Fruit fly (Drosophila melanogaster): ENCODE results near the gene CG43779.

CG43779 gene

dm6 chr2L:13306655-13307054, at the start of gene CG43779:
CG43779 (minus strand) TSS chr2L:13306755.
- TF ChIP-seq Eip78C (GFP tag) (no peak), CG31627 (GFP tag; optimal IDR thresholded peaks at IDR 0.05) (no peak), CG4318 (GFP tag; optimal IDR thresholded peaks at IDR 0.05) (no peak), CG1621 (tag; optimal IDR thresholded peaks at IDR 0.05) (no peak), Ets21C (GFP tag; optimal IDR thresholded peaks at IDR 0.05) (no peak), CG16779 (tag; optimal IDR thresholded peaks at IDR 0.05) (no peak), lz (GFP tag; optimal IDR thresholded peaks at IDR 0.05) (no peak), Sox14 (GFP tag; optimal IDR thresholded peaks at IDR 0.05) (no peak), CG3032 (tag; optimal IDR thresholded peaks at IDR 0.05) (no peak), CG6792 (GFP tag; optimal IDR thresholded peaks at IDR 0.05) (no peak), Hr4 (GFP tag; optimal IDR thresholded peaks at IDR 0.05) (no peak), CG34406 (GFP tag; optimal IDR thresholded peaks at IDR 0.05) (no peak)

dm6 chr2L:13354580-13355347, 48.2 kb upstream of the CG43779 start, which contains the start of gene CG9395:
CG9395 (minus strand) TSS chr2L:13355073.
- TF ChIP-seq CG11902 (GFP tag; optimal IDR thresholded peaks at IDR 0.05) (no peak), Blimp-1 (GFP tag; optimal IDR thresholded peaks at IDR 0.05) (no peak), CG7368 (GFP tag; optimal IDR thresholded peaks at IDR 0.05) (no peak), Ets21C (GFP tag; optimal IDR thresholded peaks at IDR 0.05) (no peak), CG16779 (tag; optimal IDR thresholded peaks at IDR 0.05) (no peak)

- TF ChIP-seq fd59A (GFP tag; optimal IDR thresholded peaks at IDR 0.05) (no peak), Eip78C (GFP tag) (peak; percentile 73), eg (GFP tag; IDR thresholded peaks at IDR 0.05) (no peak)
These were observed 42.8 kb upstream of the CG43779 start for dm6 chr2L:13349237-13349902.

dm6 chr2L:13347473-13347872, 40.9 kb upstream of the CG43779 start, which contains the start of gene CG16826:
CG16826 (plus strand) TSS chr2L:13347773.
- TF ChIP-seq cyc (GFP tag; optimal IDR thresholded peaks at IDR 0.05) (no peak), Sox14 (GFP tag; optimal IDR thresholded peaks at IDR 0.05) (no peak)

- TF ChIP-seq topi (GFP tag; optimal IDR thresholded peaks at IDR 0.05) (no peak), spab (GFP tag; optimal IDR thresholded peaks at IDR 0.05) (no peak), dsx (GFP tag; optimal IDR thresholded peaks at IDR 0.05; ENCODE audit: poor library complexity, severe bottlenecking) (no peak), esn (GFP tag; optimal IDR thresholded peaks at IDR 0.05) (no peak), CG10631 (GFP tag; optimal IDR thresholded peaks at IDR 0.05) (no peak), pdm3 (GFP tag; optimal IDR thresholded peaks at IDR 0.05) (no peak), CG4318 (GFP tag; optimal IDR thresholded peaks at IDR 0.05) (no peak), CG7368 (GFP tag; optimal IDR thresholded peaks at IDR 0.05) (no peak), CG8632 (GFP tag; optimal IDR thresholded peaks at IDR 0.05) (no peak), cyc (GFP tag; optimal IDR thresholded peaks at IDR 0.05) (no peak), Lpt (GFP tag; optimal IDR thresholded peaks at IDR 0.05) (no peak), CG3919 (GFP tag; optimal IDR thresholded peaks at IDR 0.05) (no peak), CG10669 (GFP tag; optimal IDR thresholded peaks at IDR 0.05) (no peak), achi (GFP tag; optimal IDR thresholded peaks at IDR 0.05) (no peak), CG31627 (GFP tag; optimal IDR thresholded peaks at IDR 0.05) (no peak), CG6808 (GFP tag; optimal IDR thresholded peaks at IDR 0.05) (no peak)
These were observed 26.2 kb upstream of the CG43779 start for dm6 chr2L:13332736-13333135.

All from whole organism, prepupa.